Worm (Caenorhabditis elegans): ENCODE measurements around the gene taf-6.2.

ce11 chrIV:3709200-3709599 is 14.7 kb upstream of the taf-6.2 start, which contains the start of gene Y37E11AL.1:
- TF ChIP-seq nhr-76 (tag; optimal IDR thresholded peaks at IDR 0.05) = no peak
- no peak for TF ChIP-seq unc-62 (GFP tag; optimal IDR thresholded peaks at IDR 0.05)
